Fruit fly (Drosophila melanogaster): ENCODE results near the gene Hf.

- TF ChIP-seq Hnf4 (GFP tag; optimal IDR thresholded peaks at IDR 0.05) (no peak), usp (GFP tag; optimal IDR thresholded peaks at IDR 0.05) (no peak), Jra (GFP tag; optimal IDR thresholded peaks at IDR 0.05) (no peak), fru (GFP tag; optimal IDR thresholded peaks at IDR 0.05) (peak; percentile 29), brk (GFP tag; optimal IDR thresholded peaks at IDR 0.05) (no peak), CG9705 (GFP tag; optimal IDR thresholded peaks at IDR 0.05) (no peak), h (GFP tag; optimal IDR thresholded peaks at IDR 0.05) (no peak), Dfd (GFP tag; optimal IDR thresholded peaks at IDR 0.05) (no peak), br (GFP tag; optimal IDR thresholded peaks at IDR 0.05) (no peak), psq (GFP tag; optimal IDR thresholded peaks at IDR 0.05) (no peak), CrebA (GFP tag; optimal IDR thresholded peaks at IDR 0.05; ENCODE audit: borderline replicate concordance) (no peak), Hr78 (GFP tag; optimal IDR thresholded peaks at IDR 0.05) (no peak), Dif (GFP tag; optimal IDR thresholded peaks at IDR 0.05; ENCODE audit: partially characterized antibody) (no peak), sv (GFP tag; optimal IDR thresholded peaks at IDR 0.05) (no peak)
Observed at dm6 chr2L:20017055-20017454, 49.6 kb upstream of the Hf start, which contains the start of gene CG43861.

All from whole organism, wandering third instar larva.